Worm (Caenorhabditis elegans): ENCODE data around the gene rgs-6.

DNA sequence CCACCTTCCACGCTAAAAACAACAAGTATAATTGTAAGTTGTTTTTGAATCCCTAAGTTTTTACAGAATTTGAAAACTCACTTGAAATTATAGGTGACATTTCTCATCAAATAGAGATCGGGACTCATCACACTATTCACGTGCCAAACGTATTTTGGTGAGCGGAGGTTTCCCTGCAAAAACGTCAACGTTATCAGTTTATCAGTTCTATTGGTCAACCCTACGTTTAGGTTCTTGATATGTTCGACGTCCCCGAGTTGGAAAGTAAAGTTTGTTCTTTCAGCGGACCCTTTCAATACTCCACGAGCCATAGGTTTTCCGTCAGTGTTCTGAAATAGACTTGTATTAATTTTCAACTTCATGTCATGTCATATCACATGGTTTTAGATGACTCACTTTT, 38.2 kb downstream of the rgs-6 start:
- TF ChIP-seq ama-1 (optimal IDR thresholded peaks at IDR 0.05), result no peak
- TF ChIP-seq fkh-10 (GFP tag; optimal IDR thresholded peaks at IDR 0.05), result no peak
- TF ChIP-seq nhr-77 (tag; optimal IDR thresholded peaks at IDR 0.05), result no peak
- no peak for TF ChIP-seq zag-1 (tag; optimal IDR thresholded peaks at IDR 0.05)
- no peak for TF ChIP-seq snpc-4 (tag; optimal IDR thresholded peaks at IDR 0.05)
- TF ChIP-seq nhr-76 (tag; optimal IDR thresholded peaks at IDR 0.05), result no peak
- no peak for TF ChIP-seq fos-1 (tag; optimal IDR thresholded peaks at IDR 0.05)
- TF ChIP-seq nhr-237 (tag; optimal IDR thresholded peaks at IDR 0.05), result no peak
